Fruit fly (Drosophila melanogaster) whole organism, embryonic: ENCODE data around the gene CG5107.

Source experiments
- CG10321 ChIP-seq: fragments of 200-800 bp; sonication (Bioruptor generic); IDR thresholded peaks from 2 replicates; pipeline ENCODE4 v1.3.6; 2022; ENCODE audit warnings: missing biosample characterization, missing genetic modification characterization
- CG12391 ChIP-seq: fragments of 200-800 bp; sonication (Bioruptor generic); optimal IDR thresholded peaks from 3 replicates; lab custom pipeline; 2018; ENCODE audit warnings: missing biosample characterization, mild to moderate bottlenecking, missing genetic modification characterization, moderate library complexity
- CG12659 ChIP-seq: fragments of 200-800 bp; sonication (Bioruptor generic); optimal IDR thresholded peaks from 3 replicates; lab custom pipeline; 2017; ENCODE audit warnings: mild to moderate bottlenecking, missing biosample characterization, missing genetic modification reagents, missing genetic modification characterization
- CG13123 ChIP-seq: fragments of 200-800 bp; sonication (Bioruptor generic); optimal IDR thresholded peaks from 2 replicates; lab custom pipeline; 2016; ENCODE audit warnings: missing biosample characterization, missing genetic modification characterization
- CG14710 ChIP-seq: fragments of 200-800 bp; sonication (Bioruptor generic); optimal IDR thresholded peaks from 3 replicates; lab custom pipeline; 2019; ENCODE audit warnings: missing biosample characterization, mild to moderate bottlenecking, missing genetic modification characterization, moderate library complexity
- CG16813 ChIP-seq: fragments of 200-800 bp; sonication (Bioruptor generic); IDR thresholded peaks from 3 replicates; pipeline ENCODE4 v1.3.6; 2022; ENCODE audit warnings: missing biosample characterization, missing genetic modification characterization; ENCODE audit not compliant: partially characterized antibody
- CG18476 ChIP-seq: fragments of 200-800 bp; sonication (Bioruptor generic); optimal IDR thresholded peaks from 2 replicates; lab custom pipeline; 2016; ENCODE audit warnings: missing biosample characterization, mild to moderate bottlenecking, missing genetic modification characterization
- CG2129 ChIP-seq: fragments of 200-800 bp; sonication (Bioruptor generic); IDR thresholded peaks from 2 replicates; pipeline ENCODE4 v1.3.6; 2022; ENCODE audit warnings: missing biosample characterization, missing genetic modification characterization; ENCODE audit not compliant: partially characterized antibody
- CG30403 ChIP-seq: fragments of 200-800 bp; sonication (Bioruptor generic); optimal IDR thresholded peaks from 3 replicates; lab custom pipeline; 2016; ENCODE audit warnings: missing biosample characterization, missing genetic modification characterization
- CG3995 ChIP-seq: fragments of 200-800 bp; sonication (Bioruptor generic); optimal IDR thresholded peaks from 3 replicates; lab custom pipeline; 2016; ENCODE audit warnings: missing biosample characterization, missing genetic modification characterization
- CG42726 ChIP-seq: fragments of 200-800 bp; sonication (Bioruptor generic); IDR thresholded peaks from 2 replicates; pipeline ENCODE4 v1.3.6; 2022; ENCODE audit warnings: missing biosample characterization, missing genetic modification characterization; ENCODE audit not compliant: partially characterized antibody
- CG7928 ChIP-seq: fragments of 200-800 bp; sonication (Bioruptor generic); optimal IDR thresholded peaks from 2 replicates; lab custom pipeline; 2017; ENCODE audit warnings: missing biosample characterization, mild to moderate bottlenecking, missing genetic modification characterization
- CG7963 ChIP-seq: fragments of 200-800 bp; sonication (Bioruptor generic); IDR thresholded peaks from 3 replicates; pipeline ENCODE4 v1.3.6; 2022; ENCODE audit warnings: missing biosample characterization, missing genetic modification characterization; ENCODE audit not compliant: partially characterized antibody
- CHES-1-like ChIP-seq: fragments of 200-800 bp; sonication (Bioruptor generic); optimal IDR thresholded peaks from 2 replicates; lab custom pipeline; 2016; ENCODE audit warnings: missing biosample characterization, missing genetic modification characterization
- Doc2 ChIP-seq: fragments of 200-800 bp; sonication (Bioruptor generic); IDR thresholded peaks from 2 replicates; pipeline ENCODE4 v1.3.6; 2022; ENCODE audit warnings: missing biosample characterization, missing genetic modification characterization
- Doc3 ChIP-seq: fragments of 200-800 bp; sonication (Bioruptor generic); IDR thresholded peaks from 3 replicates; pipeline ENCODE4 v1.3.6; 2022; ENCODE audit warnings: missing biosample characterization, missing genetic modification characterization; ENCODE audit not compliant: partially characterized antibody
- Dref ChIP-seq: fragments of 200-800 bp; sonication (Bioruptor generic); IDR thresholded peaks from 2 replicates; pipeline ENCODE4 v1.3.6; 2022; ENCODE audit warnings: missing biosample characterization, missing genetic modification characterization
- ERR ChIP-seq: fragments of 200-800 bp; sonication (Bioruptor generic); optimal IDR thresholded peaks from 2 replicates; lab custom pipeline; 2016; ENCODE audit warnings: missing biosample characterization, missing genetic modification characterization
- HLH4C ChIP-seq: fragments of 200-800 bp; sonication (Bioruptor generic); IDR thresholded peaks from 3 replicates; pipeline ENCODE4 v1.3.6; 2022; ENCODE audit warnings: missing biosample characterization, missing genetic modification characterization; ENCODE audit not compliant: partially characterized antibody
- MBD-R2 ChIP-seq: fragments of 200-800 bp; sonication (Bioruptor generic); IDR thresholded peaks from 2 replicates; pipeline ENCODE4 v1.3.6; 2022; ENCODE audit warnings: missing biosample characterization, missing genetic modification characterization
- Myb ChIP-seq: fragments of 200-800 bp; sonication (Bioruptor generic); optimal IDR thresholded peaks from 2 replicates; lab custom pipeline; 2016; ENCODE audit warnings: missing biosample characterization, missing genetic modification characterization
- Nf-YC ChIP-seq: fragments of 200-800 bp; optimal IDR thresholded peaks from 3 replicates; lab custom pipeline; 2019; ENCODE audit warnings: missing biosample characterization, mild to moderate bottlenecking, missing genetic modification characterization, moderate library complexity
- Opbp ChIP-seq: fragments of 200-800 bp; sonication (Bioruptor generic); IDR thresholded peaks from 3 replicates; pipeline ENCODE4 v1.3.6; 2022; ENCODE audit warnings: missing biosample characterization, missing genetic modification characterization; ENCODE audit not compliant: partially characterized antibody
- Optix ChIP-seq: fragments of 200-800 bp; sonication (Bioruptor generic); IDR thresholded peaks from 3 replicates; pipeline ENCODE4 v1.3.6; 2022; ENCODE audit warnings: missing biosample characterization, missing genetic modification characterization
- Rx ChIP-seq: fragments of 200-800 bp; sonication (Bioruptor generic); IDR thresholded peaks from 2 replicates; pipeline ENCODE4 v1.3.6; 2022; ENCODE audit warnings: missing biosample characterization, missing genetic modification characterization
- Scr ChIP-seq: fragments of 200-800 bp; sonication (Bioruptor generic); IDR thresholded peaks from 2 replicates; pipeline ENCODE4 v1.3.6; 2022; ENCODE audit warnings: missing biosample characterization, missing genetic modification characterization; ENCODE audit not compliant: partially characterized antibody
- Sin3A ChIP-seq: fragments of >200 bp; optimal IDR thresholded peaks from 2 replicates; lab custom pipeline; 2018
- Sry-δ ChIP-seq: fragments of 200-800 bp; sonication (Bioruptor generic); optimal IDR thresholded peaks from 2 replicates; lab custom pipeline; 2016; ENCODE audit warnings: missing biosample characterization, missing genetic modification characterization
- amos ChIP-seq: fragments of 200-800 bp; sonication (Bioruptor generic); IDR thresholded peaks from 2 replicates; pipeline ENCODE4 v1.3.6; 2022; ENCODE audit warnings: missing biosample characterization, missing genetic modification characterization; ENCODE audit not compliant: partially characterized antibody
- bab2 ChIP-seq: fragments of 200-800 bp; sonication (Bioruptor generic); optimal IDR thresholded peaks from 2 replicates; lab custom pipeline; 2016; ENCODE audit warnings: missing biosample characterization, missing genetic modification characterization
- corto ChIP-seq: fragments of 200-800 bp; sonication (Bioruptor generic); optimal IDR thresholded peaks from 2 replicates; lab custom pipeline; 2016; ENCODE audit warnings: missing biosample characterization, mild to moderate bottlenecking, missing genetic modification characterization, moderate library complexity
- crp ChIP-seq, 2 experiments: fragments of 200-800 bp; sonication (Bioruptor generic); optimal IDR thresholded peaks; 2 replicates in 1 of 2; 3 replicates in 1 of 2; lab custom pipeline; 2017; ENCODE audit warnings: missing biosample characterization in 2 of 2, missing genetic modification characterization in 2 of 2, mild to moderate bottlenecking in 1 of 2, moderate library complexity in 1 of 2
- dm ChIP-seq: fragments of 200-800 bp; sonication (Bioruptor generic); optimal IDR thresholded peaks from 3 replicates; lab custom pipeline; 2016; ENCODE audit warnings: missing biosample characterization, missing genetic modification characterization
- dmrt99B ChIP-seq: fragments of 200-800 bp; sonication (Bioruptor generic); optimal IDR thresholded peaks from 2 replicates; lab custom pipeline; 2018; ENCODE audit warnings: missing biosample characterization, mild to moderate bottlenecking, missing genetic modification characterization, moderate library complexity
- gcm2 ChIP-seq: fragments of 200-800 bp; sonication (Bioruptor generic); optimal IDR thresholded peaks from 2 replicates; lab custom pipeline; 2016; ENCODE audit warnings: missing biosample characterization, missing genetic modification characterization
- gt ChIP-seq: fragments of 200-800 bp; sonication (Bioruptor generic); IDR thresholded peaks from 2 replicates; pipeline ENCODE4 v1.3.6; 2022; ENCODE audit warnings: missing biosample characterization, missing genetic modification characterization
- knrl ChIP-seq: fragments of 200-800 bp; sonication (Bioruptor generic); IDR thresholded peaks from 3 replicates; pipeline ENCODE4 v1.3.6; 2022; ENCODE audit warnings: missing biosample characterization, missing genetic modification characterization; ENCODE audit not compliant: partially characterized antibody
- oc ChIP-seq: fragments of 200-800 bp; sonication (Bioruptor generic); optimal IDR thresholded peaks from 2 replicates; lab custom pipeline; 2018; ENCODE audit warnings: missing biosample characterization, mild to moderate bottlenecking, missing genetic modification characterization, moderate library complexity
- odd ChIP-seq: fragments of 200-800 bp; sonication (Bioruptor generic); optimal IDR thresholded peaks from 2 replicates; lab custom pipeline; 2017; ENCODE audit warnings: missing biosample characterization, mild to moderate bottlenecking, missing genetic modification characterization
- pros ChIP-seq: fragments of 200-800 bp; sonication (Bioruptor generic); optimal IDR thresholded peaks from 3 replicates; lab custom pipeline; 2019; ENCODE audit warnings: missing biosample characterization, mild to moderate bottlenecking, missing genetic modification characterization, moderate library complexity
- pzg ChIP-seq: fragments of 200-800 bp; sonication (Bioruptor generic); optimal IDR thresholded peaks from 3 replicates; lab custom pipeline; 2018; ENCODE audit warnings: missing biosample characterization, mild to moderate bottlenecking, missing genetic modification characterization, moderate library complexity
- row ChIP-seq: fragments of 200-800 bp; sonication (Bioruptor generic); IDR thresholded peaks from 3 replicates; pipeline ENCODE4 v1.3.6; 2022; ENCODE audit warnings: missing biosample characterization, missing genetic modification characterization
- scrt ChIP-seq: fragments of 200-800 bp; sonication (Bioruptor generic); optimal IDR thresholded peaks from 2 replicates; lab custom pipeline; 2018; ENCODE audit warnings: missing biosample characterization, mild to moderate bottlenecking, missing genetic modification characterization, moderate library complexity
- sna ChIP-seq: fragments of 200-800 bp; sonication (Bioruptor generic); IDR thresholded peaks from 2 replicates; pipeline ENCODE4 v1.3.6; 2022; ENCODE audit warnings: missing biosample characterization, missing genetic modification characterization; ENCODE audit not compliant: partially characterized antibody
- sr ChIP-seq: fragments of 200-800 bp; sonication (Bioruptor generic); IDR thresholded peaks from 3 replicates; pipeline ENCODE4 v1.3.6; 2022; ENCODE audit warnings: missing biosample characterization, missing genetic modification characterization
- ssp ChIP-seq: fragments of 200-800 bp; sonication (Bioruptor generic); IDR thresholded peaks from 2 replicates; pipeline ENCODE4 v1.3.6; 2022; ENCODE audit warnings: missing biosample characterization, missing genetic modification characterization
- stwl ChIP-seq: fragments of 200-800 bp; sonication (Bioruptor generic); optimal IDR thresholded peaks from 3 replicates; lab custom pipeline; 2018; ENCODE audit warnings: missing biosample characterization, mild to moderate bottlenecking, missing genetic modification characterization, moderate library complexity
- unc-4 ChIP-seq: fragments of 200-800 bp; sonication (Bioruptor generic); IDR thresholded peaks from 2 replicates; pipeline ENCODE4 v1.3.6; 2022; ENCODE audit warnings: missing biosample characterization, missing genetic modification characterization; ENCODE audit not compliant: partially characterized antibody
- vnd ChIP-seq: fragments of 200-800 bp; sonication (Bioruptor generic); IDR thresholded peaks from 3 replicates; pipeline ENCODE4 v1.3.6; 2022; ENCODE audit warnings: missing biosample characterization, missing genetic modification characterization; ENCODE audit not compliant: partially characterized antibody
- wdn ChIP-seq: fragments of 200-800 bp; sonication (Bioruptor generic); IDR thresholded peaks from 2 replicates; pipeline ENCODE4 v1.3.6; 2022; ENCODE audit warnings: missing biosample characterization, missing genetic modification characterization

CG5107 gene

dm6 chr3R:25476744-25477143 lies 28.2 kb upstream of the CG5107 start, which contains the start of the genes CG4553 and MED28 (continued):
- TF ChIP-seq Dref, result peak; percentile 85
- TF ChIP-seq dmrt99B, result no peak
- no peak for TF ChIP-seq odd (GFP tag; lab: Kevin White, UChicago)
- peak; percentile 87 for TF ChIP-seq sna (GFP tag; lab: Robert Waterston, UW)
- TF ChIP-seq CG12391 (tag; lab: Kevin White, UChicago), result no peak
- TF ChIP-seq HLH4C (GFP tag; lab: Robert Waterston, UW), result peak; percentile 85
- peak; percentile 93 for TF ChIP-seq MBD-R2 (GFP tag; lab: Robert Waterston, UW)
- peak in 1 of 2 experiments; percentile 63 for TF ChIP-seq crp (GFP tag; optimal IDR thresholded peaks at IDR 0.05; lab: Kevin White, UChicago)
- no peak for TF ChIP-seq corto
- TF ChIP-seq CG42726 (GFP tag; lab: Robert Waterston, UW), result peak; percentile 64; the same call in 1 of the 2 replicates
- TF ChIP-seq CG2129 (GFP tag; lab: Robert Waterston, UW), result peak; percentile 55
- no peak for TF ChIP-seq bab2 (GFP tag; lab: Kevin White, UChicago)
- TF ChIP-seq vnd (GFP tag; lab: Robert Waterston, UW), result peak; percentile 71
- peak; percentile 79 for TF ChIP-seq CG16813 (GFP tag; lab: Robert Waterston, UW)
- TF ChIP-seq wdn (GFP tag; lab: Robert Waterston, UW), result no peak
- no peak for TF ChIP-seq scrt (GFP tag; lab: Kevin White, UChicago)
- TF ChIP-seq CG18476, result no peak
- TF ChIP-seq CG12659 (GFP tag; lab: Kevin White, UChicago), result peak; percentile 41
- no peak for TF ChIP-seq CG10321
- peak; percentile 86 for TF ChIP-seq unc-4 (GFP tag; lab: Robert Waterston, UW)
- peak; percentile 50 for TF ChIP-seq pzg (GFP tag; lab: Kevin White, UChicago)
- no peak for TF ChIP-seq Rx (GFP tag; lab: Robert Waterston, UW)
- no peak for TF ChIP-seq sr (GFP tag; lab: Robert Waterston, UW)
- no peak for TF ChIP-seq gt
- TF ChIP-seq stwl (tag; lab: Kevin White, UChicago), result peak; percentile 67
- peak; percentile 4 for TF ChIP-seq Nf-YC (tag; lab: Kevin White, UChicago)
- TF ChIP-seq CG7928 (GFP tag; lab: Kevin White, UChicago), result no peak
- TF ChIP-seq pros, result no peak
- TF ChIP-seq row (GFP tag; lab: Robert Waterston, UW), result peak; percentile 15; the same call in 1 of the 3 replicates
- peak; percentile 38 for TF ChIP-seq Sin3A (lab: Kevin White, UChicago)
- TF ChIP-seq Scr (GFP tag; lab: Robert Waterston, UW), result peak; percentile 80
- TF ChIP-seq Optix (GFP tag; lab: Robert Waterston, UW), result no peak
- TF ChIP-seq ERR (GFP tag; lab: Kevin White, UChicago), result no peak
- peak; percentile 74 for TF ChIP-seq dm (GFP tag; lab: Kevin White, UChicago)
- peak; percentile 75 for TF ChIP-seq CG7963
- TF ChIP-seq Doc2 (GFP tag; lab: Robert Waterston, UW), result no peak
- peak; percentile 4 for TF ChIP-seq CG14710 (tag; lab: Kevin White, UChicago)
- peak; percentile 45 for TF ChIP-seq Myb (GFP tag; lab: Kevin White, UChicago)
- peak; percentile 85 for TF ChIP-seq amos (GFP tag; lab: Robert Waterston, UW)
- no peak for TF ChIP-seq gcm2 (GFP tag; lab: Kevin White, UChicago)
- TF ChIP-seq oc, result no peak
- TF ChIP-seq Doc3, result peak; percentile 91
- TF ChIP-seq knrl (GFP tag; lab: Robert Waterston, UW), result peak; percentile 71
- TF ChIP-seq Sry-δ, result peak; percentile 65
- no peak for TF ChIP-seq CG13123 (GFP tag; lab: Kevin White, UChicago)
- TF ChIP-seq Opbp (GFP tag; lab: Robert Waterston, UW), result peak; percentile 87; the same call in 2 of the 3 replicates
- TF ChIP-seq CG3995 (GFP tag; lab: Kevin White, UChicago), result peak; percentile 19
- no peak for TF ChIP-seq CG30403
- TF ChIP-seq CHES-1-like (GFP tag; lab: Kevin White, UChicago), result no peak
- TF ChIP-seq ssp, result no peak
